Worm (Caenorhabditis elegans) whole organism, young adult: ENCODE results near the gene F15B9.11.

Experiments used
- D2030.7 ChIP-seq: fragments of 200-800 bp; sonication (Bioruptor generic); IDR thresholded peaks from 2 replicates; pipeline ENCODE4 v1.3.6; 2022; ENCODE audit warnings: missing genetic modification reagents, missing genetic modification characterization, missing compliant biosample characterization
- ceh-100 ChIP-seq: fragments of 200-800 bp; sonication (Bioruptor generic); IDR thresholded peaks from 2 replicates; pipeline ENCODE4 v1.3.6; 2022; ENCODE audit warnings: missing genetic modification reagents, missing genetic modification characterization, missing compliant biosample characterization
- ceh-40 ChIP-seq: fragments of 200-800 bp; sonication (Bioruptor generic); IDR thresholded peaks from 2 replicates; pipeline ENCODE4 v1.3.6; 2022; ENCODE audit warnings: missing genetic modification characterization, missing compliant biosample characterization
- die-1 ChIP-seq: sonication (generic microtip); optimal IDR thresholded peaks from 2 replicates; lab custom pipeline; 2016; ENCODE audit warnings: missing genotype, mild to moderate bottlenecking, missing genetic modification characterization, missing compliant biosample characterization
- dpl-1 ChIP-seq: fragments of 150-350 bp; optimal IDR thresholded peaks from 2 replicates; lab custom pipeline; 2014; ENCODE audit warnings: missing biosample characterization, missing genetic modification reagents, missing genetic modification characterization
- hmg-1.2 ChIP-seq: fragments of 200-800 bp; sonication (Bioruptor generic); IDR thresholded peaks from 2 replicates; pipeline ENCODE4 v1.3.6; 2022; ENCODE audit warnings: missing genetic modification reagents, missing genetic modification characterization, missing compliant biosample characterization
- let-526 ChIP-seq: fragments of 200-800 bp; sonication (Bioruptor generic); IDR thresholded peaks from 2 replicates; pipeline ENCODE4 v1.3.6; 2022; ENCODE audit warnings: missing genetic modification reagents, missing genetic modification characterization, missing compliant biosample characterization
- snpc-3.4 ChIP-seq: sonication (generic microtip); optimal IDR thresholded peaks from 2 replicates; lab custom pipeline; 2017; ENCODE audit warnings: missing genetic modification characterization, mild to moderate bottlenecking, missing compliant biosample characterization, antibody characterized with exemption, moderate library complexity, missing genotype, missing genetic modification reagents
- snpc-4 ChIP-seq, 5 experiments: fragments of 150-350 bp in 1 of 5; sonication (generic microtip) in 4 of 5; optimal IDR thresholded peaks; 2 replicates each; lab custom pipeline; 2014 to 2018; ENCODE audit warnings: missing genetic modification characterization in 5 of 5, missing biosample characterization in 3 of 5, antibody characterized with exemption in 2 of 5, mild to moderate bottlenecking in 2 of 5, missing compliant biosample characterization in 2 of 5, missing genotype in 2 of 5, moderate library complexity in 2 of 5, missing genetic modification reagents in 1 of 5

ce11 chrV:12999559-12999958 is 6.9 kb upstream of the F15B9.11 start, which contains the start of gene far-4:
- TF ChIP-seq let-526 (GFP tag; lab: Robert Waterston, UW) (no peak), die-1 (tag; lab: Kevin White, UChicago) (no peak), dpl-1 (GFP tag; lab: Kevin White, UChicago) (no peak), hmg-1.2 (GFP tag; lab: Robert Waterston, UW) (no peak), D2030.7 (GFP tag; lab: Robert Waterston, UW) (no peak), ceh-100 (no peak), ceh-40 (GFP tag; lab: Robert Waterston, UW) (no peak), snpc-4 (GFP tag; optimal IDR thresholded peaks at IDR 0.05; lab: Kevin White, UChicago) (no peak), snpc-4 (tag; optimal IDR thresholded peaks at IDR 0.05; lab: Kevin White, UChicago) (no peak), snpc-3.4 (tag; lab: Kevin White, UChicago) (no peak)
